Fruit fly (Drosophila melanogaster): Measurements from ENCODE around the gene CG33110.

CG33110 gene

DNA sequence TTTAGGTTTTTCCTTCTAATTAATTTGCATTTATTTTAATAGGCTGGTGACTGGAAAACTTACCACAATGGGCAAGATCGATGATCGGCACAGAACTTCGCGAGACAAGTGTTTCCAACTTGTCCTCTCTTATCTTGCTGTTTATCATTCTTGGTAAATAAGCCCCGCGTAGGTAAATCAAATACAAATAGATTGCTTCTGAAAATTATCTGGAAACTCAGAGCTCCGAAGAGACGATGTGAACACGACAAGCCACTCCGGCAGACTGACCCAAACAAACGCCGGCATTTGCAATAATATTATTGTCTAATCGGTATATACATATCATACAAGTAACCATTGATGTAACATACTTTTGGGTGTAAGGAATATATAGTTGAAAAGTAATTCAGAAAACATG lies 39.7 kb upstream of the CG33110 start, which contains the start of gene CG33099:
CG33099 (minus strand) TSS at position 268 of the 400 bp plus-strand sequence.
- TF ChIP-seq insv (optimal IDR thresholded peaks at IDR 0.05) (no peak), Sin3A (optimal IDR thresholded peaks at IDR 0.05) (no peak), h (optimal IDR thresholded peaks at IDR 0.05) (no peak), ttk (optimal IDR thresholded peaks at IDR 0.05) (no peak), Myc (optimal IDR thresholded peaks at IDR 0.05) (no peak), psq (optimal IDR thresholded peaks at IDR 0.05) (no peak)

DNA sequence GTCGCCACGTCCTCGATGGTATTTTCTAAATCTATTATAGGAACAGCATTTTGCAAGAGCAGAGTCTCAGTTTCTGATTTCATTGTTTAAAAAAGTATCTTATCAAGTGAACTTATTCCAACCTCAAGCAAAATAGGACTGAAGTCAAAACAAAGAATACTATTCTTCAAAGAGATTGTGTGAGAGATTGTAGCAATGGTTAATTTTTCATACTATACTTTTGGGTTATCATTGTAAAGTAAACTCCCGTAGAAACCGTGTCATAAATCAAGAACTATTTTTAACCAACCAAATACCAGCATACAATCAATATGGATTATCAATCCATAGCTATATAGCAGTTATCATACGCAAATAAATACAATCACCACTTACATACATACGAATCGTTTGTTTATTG lies 38.2 kb upstream of the CG33110 start, which contains the start of gene CG33093:
CG33093 (minus strand) TSS at position 122 of the 400 bp plus-strand sequence.
- TF ChIP-seq ttk (optimal IDR thresholded peaks at IDR 0.05) (no peak), psq (optimal IDR thresholded peaks at IDR 0.05) (no peak)

DNA sequence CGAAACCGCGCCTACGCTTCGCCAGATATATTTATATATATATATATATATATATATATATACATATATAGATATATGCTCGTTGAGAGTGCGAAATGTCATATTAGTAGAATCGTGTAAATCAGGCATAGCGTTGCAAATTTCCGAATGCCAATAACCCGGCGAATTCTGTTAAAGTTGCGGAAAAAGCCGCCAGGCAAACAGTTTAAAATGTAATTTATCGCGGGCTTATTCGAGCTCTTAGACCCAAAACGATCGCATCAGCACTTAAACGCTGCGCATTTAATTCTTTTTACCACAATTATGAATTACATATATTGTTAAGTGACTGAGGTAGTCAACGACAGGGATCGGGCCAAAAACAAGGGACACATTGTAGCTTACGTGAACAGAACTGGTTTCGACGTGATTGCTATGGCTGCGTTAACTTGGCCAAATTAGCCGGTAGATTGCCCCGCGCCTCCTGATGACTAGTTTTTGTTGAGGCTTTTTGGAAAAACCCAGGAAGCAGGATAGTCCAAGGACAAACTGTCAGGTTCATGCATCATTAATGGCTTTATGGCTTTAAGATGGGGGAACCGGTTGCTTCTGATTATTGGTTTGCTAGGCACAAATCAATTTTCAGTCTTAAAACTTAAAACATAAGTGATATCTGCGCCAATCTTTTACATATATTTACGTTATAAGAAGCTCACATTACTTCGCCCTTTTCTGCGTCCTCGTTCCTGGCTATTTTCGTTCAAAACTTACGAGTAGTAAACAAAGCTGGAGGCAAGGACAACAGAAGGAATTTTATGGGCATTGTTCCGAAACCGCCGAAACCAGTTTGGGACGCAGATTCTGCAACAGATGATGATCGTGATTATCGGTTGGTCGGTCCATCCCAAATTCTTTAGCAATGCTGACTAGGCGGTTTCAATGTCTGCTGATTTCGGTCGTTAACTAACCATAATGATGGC lies 35.7 kb upstream of the CG33110 start:
- TF ChIP-seq Myc (optimal IDR thresholded peaks at IDR 0.05): no peak

DNA sequence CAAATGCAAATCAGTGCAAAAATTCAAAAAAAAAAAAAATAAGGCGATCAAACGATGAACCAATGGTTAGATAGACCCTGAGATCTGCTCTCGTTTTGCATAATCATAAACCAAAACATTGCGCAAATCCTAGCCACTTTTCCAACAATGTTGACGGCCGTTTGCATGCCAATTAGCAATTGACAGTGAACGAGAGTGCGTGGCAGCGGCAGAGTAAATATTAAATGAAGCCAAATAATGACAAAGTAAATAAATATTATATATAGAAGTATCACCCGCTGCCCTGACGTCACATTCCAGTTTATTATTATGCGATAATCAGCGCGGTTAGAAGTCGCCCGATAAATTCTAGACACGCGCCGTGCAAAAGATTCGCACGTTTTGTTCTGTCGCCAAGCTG lies 34.0 kb upstream of the CG33110 start:
- TF ChIP-seq insv (optimal IDR thresholded peaks at IDR 0.05) (no peak), Myc (optimal IDR thresholded peaks at IDR 0.05) (no peak), ttk (optimal IDR thresholded peaks at IDR 0.05) (no peak), psq (optimal IDR thresholded peaks at IDR 0.05) (no peak), h (optimal IDR thresholded peaks at IDR 0.05) (no peak), Sin3A (optimal IDR thresholded peaks at IDR 0.05) (no peak)

DNA sequence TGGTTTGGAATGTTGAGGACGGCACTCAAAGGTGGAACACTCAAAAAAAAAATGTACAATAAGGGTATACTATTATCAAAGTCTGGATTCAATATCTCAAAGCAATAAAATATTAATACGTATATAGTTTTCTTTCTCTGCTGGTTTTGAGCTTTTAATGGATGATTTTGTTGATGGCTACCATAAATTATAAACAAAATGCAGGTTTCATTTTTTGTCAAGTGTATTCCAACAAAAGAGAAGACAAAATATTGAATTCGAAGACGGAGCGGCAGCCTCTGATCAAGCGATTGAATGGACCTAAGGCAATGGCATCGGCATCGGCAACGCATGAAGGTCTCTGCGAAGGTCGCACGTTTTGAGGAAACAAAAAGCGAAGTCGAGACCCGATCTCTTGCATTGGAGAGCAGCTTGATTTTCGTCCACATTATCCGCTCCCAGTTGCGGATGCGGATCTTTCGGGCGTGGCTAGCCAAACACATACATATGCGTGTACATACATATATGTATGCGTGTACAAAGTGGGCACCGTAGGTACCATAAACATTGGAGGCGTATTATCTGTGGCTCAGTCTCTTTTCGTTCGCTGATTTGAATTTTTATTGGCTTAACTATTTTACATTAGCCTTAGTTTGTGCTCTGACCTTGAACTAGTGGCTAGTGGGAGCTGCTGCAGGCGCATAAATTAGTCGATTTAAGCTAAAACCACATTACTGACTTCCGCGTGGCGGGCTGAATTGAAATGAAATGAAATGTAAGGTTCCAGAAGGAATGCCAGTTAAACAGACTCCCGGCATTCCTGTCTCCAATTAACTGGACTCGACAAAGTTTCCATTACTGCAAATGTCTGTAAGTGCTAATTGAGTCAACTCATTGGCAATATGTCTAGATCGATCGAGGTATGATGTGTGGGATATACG lies 33.2 kb upstream of the CG33110 start:
- TF ChIP-seq Myc (optimal IDR thresholded peaks at IDR 0.05) (no peak), Sin3A (optimal IDR thresholded peaks at IDR 0.05) (no peak), psq (optimal IDR thresholded peaks at IDR 0.05) (no peak), h (optimal IDR thresholded peaks at IDR 0.05) (no peak), ttk (optimal IDR thresholded peaks at IDR 0.05) (no peak), insv (optimal IDR thresholded peaks at IDR 0.05) (no peak)

DNA sequence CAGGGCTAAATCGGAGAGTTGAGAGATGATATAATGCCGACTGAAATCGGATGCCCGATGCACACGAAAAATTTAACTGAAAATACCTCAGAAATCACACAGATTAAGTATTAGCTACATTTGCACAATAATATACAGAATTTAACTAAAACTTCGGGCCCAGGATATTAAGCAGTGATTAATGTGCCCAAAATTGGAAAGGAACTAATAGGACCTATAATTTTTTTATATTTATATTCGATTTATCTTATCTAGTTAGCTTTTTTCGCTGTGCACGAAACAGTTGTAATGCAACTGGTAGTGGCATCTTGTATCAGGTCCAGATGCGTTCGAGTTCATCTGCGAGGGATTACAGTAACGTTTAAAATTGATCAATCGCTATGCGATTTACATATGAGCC lies 31.1 kb upstream of the CG33110 start:
- TF ChIP-seq ttk (optimal IDR thresholded peaks at IDR 0.05) (no peak), Myc (optimal IDR thresholded peaks at IDR 0.05) (no peak), psq (optimal IDR thresholded peaks at IDR 0.05) (no peak), Sin3A (optimal IDR thresholded peaks at IDR 0.05) (no peak), h (optimal IDR thresholded peaks at IDR 0.05) (no peak), insv (optimal IDR thresholded peaks at IDR 0.05) (no peak)

DNA sequence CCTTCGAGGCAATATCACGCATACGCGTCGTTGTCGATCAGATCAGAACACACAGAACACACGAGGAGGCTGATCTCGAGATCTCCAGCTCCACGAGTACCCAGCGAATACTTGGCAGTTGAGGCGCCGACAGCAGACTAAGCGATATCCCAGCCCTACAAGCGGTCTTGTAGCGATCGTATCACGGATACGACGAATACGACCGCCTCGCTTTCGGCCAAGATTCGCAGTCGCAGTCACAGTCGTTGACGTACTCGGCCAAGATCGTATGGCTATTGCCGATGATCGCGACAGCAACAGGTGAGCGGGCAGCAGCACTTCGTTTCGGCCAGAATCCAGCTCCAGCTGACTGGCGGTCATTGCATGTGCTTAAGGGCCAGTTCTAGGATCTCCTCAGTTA lies 30.2 kb upstream of the CG33110 start, which contains the start of gene CG5326:
CG5326 (minus strand) TSS at position 158 of the 400 bp plus-strand sequence.
- TF ChIP-seq Myc (optimal IDR thresholded peaks at IDR 0.05): no peak
- TF ChIP-seq psq (optimal IDR thresholded peaks at IDR 0.05): no peak
- TF ChIP-seq Sin3A (optimal IDR thresholded peaks at IDR 0.05): no peak
- TF ChIP-seq insv (optimal IDR thresholded peaks at IDR 0.05): no peak
- TF ChIP-seq ttk (optimal IDR thresholded peaks at IDR 0.05): no peak

DNA sequence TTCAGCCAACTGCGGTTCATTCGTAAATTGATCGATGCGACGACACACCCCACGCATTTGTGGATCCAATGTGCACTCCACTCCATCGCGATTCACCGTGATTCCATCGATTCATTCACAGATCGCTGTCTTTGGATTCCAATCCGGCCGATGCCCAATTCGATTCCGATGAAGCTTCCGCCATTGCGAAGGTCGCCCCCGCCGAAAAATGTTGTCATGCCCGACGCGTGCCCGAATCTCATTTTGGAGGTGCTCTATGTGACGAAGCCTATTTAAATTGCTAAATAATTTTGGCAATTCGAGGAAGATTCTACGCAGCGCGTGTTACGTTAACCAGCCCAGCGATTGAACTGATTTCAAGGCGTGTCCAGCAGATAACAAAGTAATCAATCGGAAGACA lies 29.3 kb upstream of the CG33110 start:
- TF ChIP-seq ttk (optimal IDR thresholded peaks at IDR 0.05) (no peak), Sin3A (optimal IDR thresholded peaks at IDR 0.05) (no peak), insv (optimal IDR thresholded peaks at IDR 0.05) (no peak), Myc (optimal IDR thresholded peaks at IDR 0.05) (no peak)

DNA sequence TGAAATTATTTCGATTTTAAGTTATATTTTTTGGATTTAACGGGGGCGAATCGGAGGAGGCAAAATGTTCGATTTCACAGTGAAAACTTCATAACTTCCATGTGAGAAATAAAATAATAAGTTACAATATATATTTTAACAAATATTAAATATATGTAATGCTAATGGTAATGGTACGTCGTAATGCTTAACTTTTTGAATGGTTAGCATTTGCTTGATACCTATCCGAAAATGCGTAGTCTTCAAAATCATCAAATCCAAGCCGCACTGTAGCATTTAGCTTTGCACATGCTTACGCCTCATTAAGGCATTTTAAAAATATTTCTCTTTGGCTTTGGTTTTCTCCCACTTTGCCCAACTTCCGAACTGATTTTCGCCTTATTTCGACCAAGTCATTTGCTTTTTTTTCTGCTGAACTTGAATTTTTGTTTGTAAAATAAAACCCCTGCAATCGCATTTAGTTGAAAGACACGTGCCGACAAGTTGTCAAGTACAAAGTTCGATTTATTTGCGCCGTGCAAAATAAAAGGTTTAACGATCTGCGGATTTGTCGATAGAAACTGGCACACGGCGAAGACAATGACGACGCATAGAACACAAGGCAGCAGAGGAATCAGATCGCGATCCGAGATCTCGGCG lies 27.1 kb upstream of the CG33110 start:
- TF ChIP-seq ttk (optimal IDR thresholded peaks at IDR 0.05) (no peak), psq (optimal IDR thresholded peaks at IDR 0.05) (no peak), h (optimal IDR thresholded peaks at IDR 0.05) (no peak), Myc (optimal IDR thresholded peaks at IDR 0.05) (no peak), insv (optimal IDR thresholded peaks at IDR 0.05) (no peak), Sin3A (optimal IDR thresholded peaks at IDR 0.05) (no peak)

DNA sequence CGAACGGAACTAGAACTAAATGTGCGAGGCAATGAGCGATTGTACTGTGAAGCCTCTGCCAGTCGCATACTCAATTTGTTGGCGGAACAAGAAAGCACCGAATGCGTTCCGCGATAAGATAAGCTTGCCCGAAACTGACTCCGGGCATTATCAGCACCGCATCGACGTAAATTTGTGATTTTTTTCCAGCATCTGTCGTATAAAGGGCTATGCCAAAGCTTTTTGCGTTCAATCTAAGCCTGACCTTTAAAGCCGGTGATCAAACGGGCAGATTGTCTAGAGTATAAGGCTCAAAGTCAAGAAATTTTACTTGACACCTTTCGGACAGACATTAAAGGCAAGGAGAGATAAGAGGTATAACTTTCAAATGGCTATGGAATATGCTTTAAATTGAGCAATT lies 24.0 kb upstream of the CG33110 start:
- TF ChIP-seq insv (optimal IDR thresholded peaks at IDR 0.05) (no peak), Sin3A (optimal IDR thresholded peaks at IDR 0.05) (no peak), psq (optimal IDR thresholded peaks at IDR 0.05) (no peak), h (optimal IDR thresholded peaks at IDR 0.05) (no peak), Myc (optimal IDR thresholded peaks at IDR 0.05) (no peak), ttk (optimal IDR thresholded peaks at IDR 0.05) (no peak)

DNA sequence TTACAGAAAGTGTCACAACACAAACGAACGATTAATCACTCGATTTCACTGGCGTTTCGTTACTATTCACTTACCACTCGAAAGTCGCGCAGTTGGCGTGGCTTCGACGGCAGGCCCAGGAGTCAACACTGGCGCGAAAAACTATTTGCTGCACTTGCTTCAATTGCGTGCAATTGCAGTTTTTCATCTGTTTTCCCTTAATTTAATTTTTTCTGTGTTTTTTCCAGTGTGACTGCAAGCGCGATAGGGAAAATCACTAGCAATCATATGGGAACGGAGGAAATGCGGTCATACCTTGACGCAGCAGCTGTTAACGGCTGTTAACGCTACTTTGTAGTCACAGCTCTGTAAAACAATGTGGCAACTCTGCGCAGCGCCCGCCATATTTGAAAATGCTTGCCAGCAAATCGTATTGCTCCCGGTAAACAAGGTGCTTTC lies 22.4 kb upstream of the CG33110 start, which contains the start of gene AdipoR:
AdipoR (minus strand) TSS at position 262 of the 438 bp plus-strand sequence.
- no peak for TF ChIP-seq psq (optimal IDR thresholded peaks at IDR 0.05)
- no peak for TF ChIP-seq ttk (optimal IDR thresholded peaks at IDR 0.05)
- no peak for TF ChIP-seq h (optimal IDR thresholded peaks at IDR 0.05)
- no peak for TF ChIP-seq insv (optimal IDR thresholded peaks at IDR 0.05)
- TF ChIP-seq Sin3A (optimal IDR thresholded peaks at IDR 0.05): no peak
- no peak for TF ChIP-seq Myc (optimal IDR thresholded peaks at IDR 0.05)

Data from Kc167 (cell line).